Worm (Caenorhabditis elegans): ENCODE measurements around the gene msrp-7.
A peak's percentile ranks its signal among the peaks of the same experiment; 100 is the strongest.

The msrp-7 gene

DNA sequence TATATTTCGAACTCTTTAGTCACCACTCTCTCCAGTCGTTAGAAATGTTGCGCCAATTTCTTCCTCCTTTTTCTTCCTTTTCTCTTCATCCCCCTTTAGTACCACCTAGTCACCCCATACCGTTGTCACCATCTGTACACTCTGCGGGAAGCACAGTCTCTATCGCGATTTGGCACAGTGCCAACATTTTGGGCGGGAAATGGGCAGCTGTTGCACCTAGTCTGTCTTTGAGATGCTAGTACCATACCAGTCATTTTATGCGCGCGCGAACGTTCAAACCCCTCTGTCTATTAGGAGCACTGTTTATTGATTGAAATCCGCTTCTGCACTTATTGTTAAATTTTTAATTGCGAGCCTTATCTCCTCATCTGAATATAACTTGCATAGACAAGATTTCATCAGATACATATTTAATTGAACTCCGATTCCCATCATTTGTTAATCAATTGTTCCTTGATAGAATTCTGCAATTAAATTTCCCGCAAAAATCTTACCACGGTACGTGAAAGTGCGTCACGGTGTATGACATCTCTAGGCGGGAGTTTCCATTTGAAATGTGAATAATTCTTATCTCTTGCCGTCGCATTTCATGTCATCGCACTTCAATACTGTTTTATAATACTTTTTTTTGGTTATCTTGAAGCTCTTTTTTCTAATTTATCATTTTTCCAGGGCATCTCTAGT is 25.9 kb upstream of the msrp-7 start, which contains the start of gene cdl-1 (continued):
- TF ChIP-seq elt-3 (tag; optimal IDR thresholded peaks at IDR 0.05): peak in 3 of 6 experiments; percentile 15 to 83 (median 47)
- TF ChIP-seq C16A3.4 (tag; optimal IDR thresholded peaks at IDR 0.05): peak; percentile 83
- no peak for TF ChIP-seq zag-1 (tag; optimal IDR thresholded peaks at IDR 0.05)
- no peak for TF ChIP-seq C34B4.2 (tag; optimal IDR thresholded peaks at IDR 0.05)
- peak; percentile 7 for TF ChIP-seq irx-1 (tag; optimal IDR thresholded peaks at IDR 0.05)
- TF ChIP-seq aha-1 (tag; optimal IDR thresholded peaks at IDR 0.05): no peak
- TF ChIP-seq ceh-63 (GFP tag; optimal IDR thresholded peaks at IDR 0.05): no peak
- TF ChIP-seq unc-30 (tag; optimal IDR thresholded peaks at IDR 0.05): no peak
- TF ChIP-seq unc-98 (GFP tag; IDR thresholded peaks at IDR 0.05): no peak
- TF ChIP-seq lir-3 (tag; optimal IDR thresholded peaks at IDR 0.05; ENCODE audit: poor library complexity): peak; percentile 49
- peak; percentile 66 for TF ChIP-seq nhr-47 (tag; optimal IDR thresholded peaks at IDR 0.05)
- no peak for TF ChIP-seq ets-5 (GFP tag; IDR thresholded peaks at IDR 0.05)
- peak; percentile 52 for TF ChIP-seq xbp-1 (tag; optimal IDR thresholded peaks at IDR 0.05)

DNA sequence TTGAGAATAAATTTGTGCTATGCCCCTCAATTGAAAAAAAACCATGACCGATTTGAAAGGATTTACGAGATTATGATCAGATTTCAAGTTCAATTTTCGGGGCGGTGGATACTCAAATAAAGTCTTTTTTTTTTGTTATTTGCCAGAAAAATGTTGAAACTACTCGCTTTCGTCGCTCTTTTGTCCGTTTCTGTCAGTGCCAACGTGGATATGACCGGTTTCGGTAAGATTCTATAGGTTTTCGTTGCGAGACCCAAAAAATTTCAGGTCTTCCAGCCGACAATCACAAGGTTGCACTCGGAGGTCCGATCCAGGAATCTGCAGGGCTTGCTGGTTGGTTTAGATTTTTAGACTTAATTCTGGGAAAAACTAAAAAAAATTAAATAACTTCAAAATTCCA is 23.6 kb upstream of the msrp-7 start, which contains the start of gene tag-209:
Gene tag-209 (plus strand): TSS at position 73 of the 400 bp plus-strand sequence.
- TF ChIP-seq mep-1 (tag; optimal IDR thresholded peaks at IDR 0.05) (no peak), snpc-4 (tag; optimal IDR thresholded peaks at IDR 0.05) (no peak), efl-3 (GFP tag; optimal IDR thresholded peaks at IDR 0.05) (no peak), blmp-1 (tag; optimal IDR thresholded peaks at IDR 0.05) (no peak), lin-15B (tag; optimal IDR thresholded peaks at IDR 0.05) (no peak), nhr-20 (tag; optimal IDR thresholded peaks at IDR 0.05) (no peak), unc-30 (tag; optimal IDR thresholded peaks at IDR 0.05) (no peak), C34B4.2 (tag; optimal IDR thresholded peaks at IDR 0.05) (no peak), nhr-12 (tag; optimal IDR thresholded peaks at IDR 0.05) (no peak)

- no peak for TF ChIP-seq fos-1 (tag; optimal IDR thresholded peaks at IDR 0.05)
- TF ChIP-seq nhr-47 (tag; optimal IDR thresholded peaks at IDR 0.05): no peak
- TF ChIP-seq C16A3.4 (tag; optimal IDR thresholded peaks at IDR 0.05): no peak
- TF ChIP-seq xbp-1 (tag; optimal IDR thresholded peaks at IDR 0.05): no peak
- TF ChIP-seq nhr-11 (tag; optimal IDR thresholded peaks at IDR 0.05): no peak
- TF ChIP-seq pag-3 (tag; optimal IDR thresholded peaks at IDR 0.05; ENCODE audit: borderline replicate concordance, insufficient read depth): no peak
- no peak for TF ChIP-seq sox-4 (tag; optimal IDR thresholded peaks at IDR 0.05)
- no peak for TF ChIP-seq lin-39 (tag; optimal IDR thresholded peaks at IDR 0.05)
- TF ChIP-seq ceh-90 (tag; optimal IDR thresholded peaks at IDR 0.05): no peak
- TF ChIP-seq fkh-8 (tag; optimal IDR thresholded peaks at IDR 0.05): no peak
- no peak for TF ChIP-seq C04F5.9 (tag; optimal IDR thresholded peaks at IDR 0.05)
- TF ChIP-seq nhr-84 (tag; optimal IDR thresholded peaks at IDR 0.05): no peak
- no peak for TF ChIP-seq unc-98 (GFP tag; IDR thresholded peaks at IDR 0.05)
- no peak for TF ChIP-seq mef-2 (tag; optimal IDR thresholded peaks at IDR 0.05)
- TF ChIP-seq jun-1 (tag; optimal IDR thresholded peaks at IDR 0.05): no peak
- TF ChIP-seq ceh-88 (GFP tag; IDR thresholded peaks at IDR 0.05): no peak
- TF ChIP-seq lin-15B (tag; optimal IDR thresholded peaks at IDR 0.05): no peak
- TF ChIP-seq tbx-2 (tag; optimal IDR thresholded peaks at IDR 0.05): no peak
Measured at ce11 chrII:10792611-10793010, 18.2 kb upstream of the msrp-7 start.

DNA sequence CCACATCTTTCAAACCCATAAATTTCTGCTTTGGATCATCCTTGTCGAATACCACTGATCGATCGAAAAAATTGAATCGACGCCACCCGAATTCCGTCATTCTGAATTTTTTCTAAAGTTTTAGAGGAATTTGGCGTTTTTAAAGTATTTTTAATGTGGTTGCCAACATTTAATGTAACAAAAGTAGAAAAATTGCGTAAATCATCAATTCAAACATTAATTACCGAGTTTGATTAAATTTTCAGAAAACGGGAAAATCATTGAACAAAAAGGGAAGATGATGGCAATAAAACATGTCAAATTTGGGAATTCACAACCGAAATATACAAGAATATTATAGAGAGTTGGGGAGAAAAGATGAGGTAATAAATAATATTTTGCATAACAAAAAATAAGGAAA is 17.4 kb upstream of the msrp-7 start, which contains the start of gene vps-11:
Gene vps-11 (minus strand): TSS at position 101 of the 400 bp plus-strand sequence.
- TF ChIP-seq skn-1 (tag; optimal IDR thresholded peaks at IDR 0.05) (no peak), tbx-2 (tag; optimal IDR thresholded peaks at IDR 0.05) (no peak), sox-4 (tag; optimal IDR thresholded peaks at IDR 0.05) (no peak), unc-62 (GFP tag; optimal IDR thresholded peaks at IDR 0.05) (no peak), lin-13 (GFP tag; optimal IDR thresholded peaks at IDR 0.05) (no peak), lsy-2 (tag; optimal IDR thresholded peaks at IDR 0.05) (no peak), fkh-8 (tag; optimal IDR thresholded peaks at IDR 0.05) (no peak), ceh-90 (tag; optimal IDR thresholded peaks at IDR 0.05) (no peak), unc-98 (GFP tag; IDR thresholded peaks at IDR 0.05) (no peak), ceh-82 (tag; optimal IDR thresholded peaks at IDR 0.05) (no peak), unc-130 (tag; optimal IDR thresholded peaks at IDR 0.05) (no peak), unc-30 (tag; optimal IDR thresholded peaks at IDR 0.05) (no peak)
